Fruit fly (Drosophila melanogaster) whole organism, wandering third instar larva: Measurements from ENCODE around the gene ben.

Source experiments
- CG9705 ChIP-seq: fragments of 200-800 bp; sonication (Bioruptor generic); optimal IDR thresholded peaks from 2 replicates; lab custom pipeline; 2018; ENCODE audit warnings: missing biosample characterization, mild to moderate bottlenecking, missing genetic modification characterization
- Dfd ChIP-seq: fragments of >200 bp; optimal IDR thresholded peaks from 2 replicates; lab custom pipeline; 2017; ENCODE audit warnings: missing biosample characterization, missing genetic modification characterization
- Dif ChIP-seq: fragments of 200-275, 200-300 bp; sonication (Bioruptor generic); optimal IDR thresholded peaks from 2 replicates; lab custom pipeline; 2018; ENCODE audit warnings: missing biosample characterization, missing genetic modification characterization; ENCODE audit not compliant: partially characterized antibody
- HLH106 ChIP-seq: fragments of 200-800 bp; optimal IDR thresholded peaks from 3 replicates; lab custom pipeline; 2019; ENCODE audit warnings: missing biosample characterization, mild to moderate bottlenecking, missing genetic modification characterization, moderate library complexity
- Mio ChIP-seq: sonication (Bioruptor generic); optimal IDR thresholded peaks from 2 replicates; lab custom pipeline; 2016; ENCODE audit warnings: missing biosample characterization, missing genetic modification characterization
- OdsH ChIP-seq: fragments of 200-800 bp; sonication (Bioruptor generic); optimal IDR thresholded peaks from 2 replicates; lab custom pipeline; 2016; ENCODE audit warnings: missing biosample characterization, mild to moderate bottlenecking, missing genetic modification characterization
- dl ChIP-seq, 2 experiments: fragments of 175-275, 200-275 bp in 1 of 2; fragments of 200-275 bp in 1 of 2; sonication (Bioruptor generic); optimal IDR thresholded peaks; lab custom pipeline; 2018; ENCODE audit warnings: mild to moderate bottlenecking in 2 of 2, missing biosample characterization in 2 of 2, missing genetic modification characterization in 2 of 2, moderate library complexity in 2 of 2; ENCODE audit not compliant: partially characterized antibody in 2 of 2, insufficient read depth in 1 of 2
- dsf ChIP-seq: sonication (Bioruptor generic); optimal IDR thresholded peaks from 2 replicates; lab custom pipeline; 2016; ENCODE audit warnings: missing biosample characterization, missing genetic modification characterization, borderline replicate concordance
- ey ChIP-seq: fragments of 200-800 bp; sonication (Bioruptor generic); optimal IDR thresholded peaks from 2 replicates; lab custom pipeline; 2016; ENCODE audit warnings: missing biosample characterization, missing genetic modification characterization
- fru ChIP-seq: fragments of 200-800 bp; sonication (Bioruptor generic); optimal IDR thresholded peaks from 3 replicates; lab custom pipeline; 2016; ENCODE audit warnings: missing biosample characterization, mild to moderate bottlenecking, missing genetic modification characterization
- pan ChIP-seq: fragments of >200 bp; optimal IDR thresholded peaks from 2 replicates; lab custom pipeline; 2017
- usp ChIP-seq: fragments of >200 bp; optimal IDR thresholded peaks from 2 replicates; lab custom pipeline; 2017; ENCODE audit warnings: missing biosample characterization, missing genetic modification characterization

DNA sequence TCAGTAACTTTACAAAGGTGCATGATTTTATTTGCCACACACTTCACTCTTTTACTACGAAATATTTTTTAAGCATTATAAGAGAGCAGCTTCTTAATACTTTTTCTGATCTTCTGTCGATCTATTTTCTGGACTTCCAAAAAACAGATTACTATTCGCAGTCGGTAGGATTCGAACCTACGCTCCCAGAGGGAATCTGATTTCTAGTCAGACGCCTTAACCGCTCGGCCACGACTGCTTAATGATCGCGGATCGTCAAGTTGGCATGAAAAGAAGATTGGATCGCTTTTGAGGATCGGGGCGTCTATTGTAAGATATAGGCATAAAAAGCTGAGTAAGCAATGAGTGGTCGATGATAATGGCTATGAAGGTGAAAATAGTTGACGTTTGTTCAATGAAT is 29.3 kb downstream of the ben start:
- TF ChIP-seq Dif (GFP tag; lab: Kevin White, UChicago) (no peak), pan (lab: Kevin White, UChicago) (no peak), dsf (no peak), OdsH (GFP tag; lab: Kevin White, UChicago) (no peak), HLH106 (tag; lab: Kevin White, UChicago) (no peak), fru (GFP tag; lab: Kevin White, UChicago) (no peak), Dfd (GFP tag; lab: Kevin White, UChicago) (no peak), ey (GFP tag; lab: Kevin White, UChicago) (no peak), dl (GFP tag; optimal IDR thresholded peaks at IDR 0.05; lab: Kevin White, UChicago; ENCODE audit: insufficient read depth in 1 of 2, partially characterized antibody in 2 of 2) (no peak), Mio (GFP tag; lab: Kevin White, UChicago) (no peak), usp (no peak), CG9705 (GFP tag; lab: Kevin White, UChicago) (no peak)
